Worm (Caenorhabditis elegans): ENCODE results near the gene ncx-5.
A peak's percentile ranks its signal among the peaks of the same experiment; 100 is the strongest.

DNA sequence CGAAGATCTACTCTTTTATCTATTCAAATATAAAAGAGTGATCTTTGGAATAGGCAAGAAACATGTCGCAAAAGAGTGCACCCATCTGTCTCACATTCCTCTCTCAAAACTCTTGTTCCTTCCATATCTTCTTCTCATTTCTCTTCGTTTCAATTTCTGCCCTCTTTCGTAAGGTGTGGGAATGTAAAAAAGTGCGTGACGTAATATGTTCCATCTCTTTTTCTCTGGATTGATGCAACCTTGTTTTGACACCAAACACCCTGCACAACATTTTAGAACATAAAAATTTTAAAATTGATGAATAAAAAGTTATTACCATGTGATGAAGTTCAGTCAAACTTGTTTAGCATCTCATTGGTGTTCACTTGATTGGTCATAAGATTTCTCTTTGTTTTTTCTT is 22.8 kb downstream of the ncx-5 start:
- TF ChIP-seq aly-2 (tag; optimal IDR thresholded peaks at IDR 0.05) (no peak), mes-2 (tag; optimal IDR thresholded peaks at IDR 0.05; ENCODE audit: poor library complexity, severe bottlenecking) (peak; percentile 2), mep-1 (tag; optimal IDR thresholded peaks at IDR 0.05) (no peak), tag-97 (GFP tag; IDR thresholded peaks at IDR 0.05) (no peak), set-16 (GFP tag; IDR thresholded peaks at IDR 0.05) (no peak), pqm-1 (tag; optimal IDR thresholded peaks at IDR 0.05) (no peak)

Measured in whole organism, L4 larva.